Fruit fly (Drosophila melanogaster) whole organism, embryonic: ENCODE data around the gene CG7332.
A peak's percentile ranks its signal among the peaks of the same experiment; 100 is the strongest.

Experiments used
- Blimp-1 ChIP-seq: fragments of 200-800 bp; sonication (Bioruptor generic); optimal IDR thresholded peaks from 3 replicates; lab custom pipeline; 2018; ENCODE audit warnings: missing biosample characterization, missing genetic modification characterization, mild to moderate bottlenecking, moderate library complexity, missing genetic modification reagents
- C15 ChIP-seq: fragments of 200-800 bp; sonication (Bioruptor generic); IDR thresholded peaks from 3 replicates; pipeline ENCODE4 v1.3.6; 2022; ENCODE audit warnings: missing biosample characterization, missing genetic modification characterization
- CG11085 ChIP-seq: fragments of 200-800 bp; sonication (Bioruptor generic); IDR thresholded peaks from 2 replicates; pipeline ENCODE4 v1.3.6; 2022; ENCODE audit warnings: missing biosample characterization, missing genetic modification characterization
- CG12744 ChIP-seq: fragments of 200-800 bp; sonication (Bioruptor generic); optimal IDR thresholded peaks from 2 replicates; lab custom pipeline; 2016; ENCODE audit warnings: missing biosample characterization, missing genetic modification characterization
- CG14050 ChIP-seq: fragments of 200-800 bp; sonication (Bioruptor generic); IDR thresholded peaks from 3 replicates; pipeline ENCODE4 v1.3.6; 2022; ENCODE audit warnings: missing biosample characterization, missing genetic modification characterization
- CG1603 ChIP-seq: fragments of 200-800 bp; sonication (Bioruptor generic); optimal IDR thresholded peaks from 2 replicates; lab custom pipeline; 2019; ENCODE audit warnings: missing biosample characterization, mild to moderate bottlenecking, missing genetic modification characterization, moderate library complexity
- CG17385 ChIP-seq: fragments of 200-800 bp; sonication (Bioruptor generic); optimal IDR thresholded peaks from 3 replicates; lab custom pipeline; 2018; ENCODE audit warnings: missing biosample characterization, mild to moderate bottlenecking, missing genetic modification characterization
- CG2199 ChIP-seq: fragments of 200-800 bp; sonication (Bioruptor generic); IDR thresholded peaks from 3 replicates; pipeline ENCODE4 v1.3.6; 2022; ENCODE audit warnings: missing biosample characterization, missing genetic modification characterization
- CG3838 ChIP-seq: fragments of 200-800 bp; sonication (Bioruptor generic); optimal IDR thresholded peaks from 3 replicates; lab custom pipeline; 2016; ENCODE audit warnings: missing biosample characterization, missing genetic modification characterization
- CG4617 ChIP-seq: fragments of 200-800 bp; sonication (Bioruptor generic); optimal IDR thresholded peaks from 3 replicates; lab custom pipeline; 2016; ENCODE audit warnings: missing biosample characterization, missing genetic modification characterization, borderline replicate concordance
- CG4854 ChIP-seq: fragments of 200-800 bp; sonication (Bioruptor generic); optimal IDR thresholded peaks from 2 replicates; lab custom pipeline; 2016; ENCODE audit warnings: missing biosample characterization, missing genetic modification characterization, inconsistent platforms
- CG6272 ChIP-seq: fragments of 200-800 bp; sonication (Bioruptor generic); IDR thresholded peaks from 2 replicates; pipeline ENCODE4 v1.3.6; 2022; ENCODE audit warnings: missing biosample characterization, missing genetic modification characterization
- CG7786 ChIP-seq: fragments of 200-800 bp; sonication (Bioruptor generic); optimal IDR thresholded peaks from 2 replicates; lab custom pipeline; 2016; ENCODE audit warnings: missing biosample characterization, missing genetic modification characterization
- CG9437 ChIP-seq: fragments of 200-800 bp; sonication (Bioruptor generic); optimal IDR thresholded peaks from 2 replicates; lab custom pipeline; 2018; ENCODE audit warnings: missing biosample characterization, mild to moderate bottlenecking, missing genetic modification characterization
- Doc2 ChIP-seq: fragments of 200-800 bp; sonication (Bioruptor generic); IDR thresholded peaks from 2 replicates; pipeline ENCODE4 v1.3.6; 2022; ENCODE audit warnings: missing biosample characterization, missing genetic modification characterization
- Doc3 ChIP-seq: fragments of 200-800 bp; sonication (Bioruptor generic); IDR thresholded peaks from 3 replicates; pipeline ENCODE4 v1.3.6; 2022; ENCODE audit warnings: missing biosample characterization, missing genetic modification characterization; ENCODE audit not compliant: partially characterized antibody
- Drgx ChIP-seq: fragments of 200-800 bp; sonication (Bioruptor generic); IDR thresholded peaks from 2 replicates; pipeline ENCODE4 v1.3.6; 2022; ENCODE audit warnings: missing biosample characterization, missing genetic modification characterization
- HmgZ ChIP-seq: fragments of 200-800 bp; sonication (Bioruptor generic); optimal IDR thresholded peaks from 2 replicates; lab custom pipeline; 2018; ENCODE audit warnings: missing biosample characterization, mild to moderate bottlenecking, missing genetic modification characterization
- Hmr ChIP-seq: fragments of 200-800 bp; sonication (Bioruptor generic); optimal IDR thresholded peaks from 3 replicates; lab custom pipeline; 2017; ENCODE audit warnings: mild to moderate bottlenecking, missing biosample characterization, missing genetic modification reagents, missing genetic modification characterization
- Hr78 ChIP-seq, 2 experiments: fragments of 200-800 bp in 1 of 2; fragments of >200 bp in 1 of 2; sonication (Bioruptor generic) in 1 of 2; optimal IDR thresholded peaks; 2 replicates each; lab custom pipeline; 2017 to 2019; ENCODE audit warnings: missing biosample characterization in 2 of 2, missing genetic modification characterization in 2 of 2, mild to moderate bottlenecking in 1 of 2, moderate library complexity in 1 of 2
- Jarid2 ChIP-seq: fragments of 200-800 bp; sonication (Bioruptor generic); optimal IDR thresholded peaks from 3 replicates; lab custom pipeline; 2017; ENCODE audit warnings: mild to moderate bottlenecking, missing biosample characterization, missing genetic modification reagents, missing genetic modification characterization
- Med ChIP-seq: fragments of 200-800 bp; sonication (Bioruptor generic); peaks from one replicate; lab custom pipeline; 2016; ENCODE audit warnings: missing biosample characterization, missing genetic modification characterization, mild to moderate bottlenecking, inconsistent platforms, moderate library complexity
- Mrtf ChIP-seq: fragments of 200-800 bp; sonication (Bioruptor generic); IDR thresholded peaks from 3 replicates; pipeline ENCODE4 v1.3.6; 2022; ENCODE audit warnings: missing biosample characterization, missing genetic modification characterization
- Myb ChIP-seq: fragments of 200-800 bp; sonication (Bioruptor generic); optimal IDR thresholded peaks from 2 replicates; lab custom pipeline; 2016; ENCODE audit warnings: missing biosample characterization, missing genetic modification characterization
- Pdp1 ChIP-seq, 2 experiments: fragments of 200-800 bp; sonication (Bioruptor generic); optimal IDR thresholded peaks; 3 replicates each; lab custom pipeline; 2016; ENCODE audit warnings: missing biosample characterization in 2 of 2, missing genetic modification characterization in 2 of 2, mild to moderate bottlenecking in 1 of 2, moderate library complexity in 1 of 2
- Sry-δ ChIP-seq: fragments of 200-800 bp; sonication (Bioruptor generic); optimal IDR thresholded peaks from 2 replicates; lab custom pipeline; 2016; ENCODE audit warnings: missing biosample characterization, missing genetic modification characterization
- bsh ChIP-seq, 2 experiments: fragments of 200-800 bp; sonication (Bioruptor generic); optimal IDR thresholded peaks; 2 replicates each; lab custom pipeline; 2017 to 2018; ENCODE audit warnings: mild to moderate bottlenecking in 2 of 2, missing biosample characterization in 2 of 2, missing genetic modification characterization in 2 of 2, moderate library complexity in 1 of 2
- cato ChIP-seq: fragments of 200-800 bp; sonication (Bioruptor generic); optimal IDR thresholded peaks from 2 replicates; lab custom pipeline; 2016; ENCODE audit warnings: missing biosample characterization, missing genetic modification characterization, borderline replicate concordance
- chif ChIP-seq, 2 experiments: fragments of 200-800 bp; sonication (Bioruptor generic); optimal IDR thresholded peaks; 3 replicates each; lab custom pipeline; 2016; ENCODE audit warnings: missing biosample characterization in 2 of 2, missing genetic modification characterization in 2 of 2
- crol ChIP-seq: fragments of 200-800 bp; sonication (Bioruptor generic); IDR thresholded peaks from 2 replicates; pipeline ENCODE4 v1.3.6; 2022; ENCODE audit warnings: missing biosample characterization, missing genetic modification characterization
- dmrt11E ChIP-seq: fragments of 200-800 bp; sonication (Bioruptor generic); optimal IDR thresholded peaks from 3 replicates; lab custom pipeline; 2018; ENCODE audit warnings: missing biosample characterization, mild to moderate bottlenecking, missing genetic modification characterization, moderate library complexity
- esg ChIP-seq: fragments of 200-800 bp; sonication (Bioruptor generic); conservative IDR thresholded peaks from 2 replicates; pipeline ENCODE4 v1.3.6; 2022; ENCODE audit warnings: missing biosample characterization, missing genetic modification characterization
- jing ChIP-seq: fragments of 200-800 bp; sonication (Bioruptor generic); optimal IDR thresholded peaks from 2 replicates; lab custom pipeline; 2018; ENCODE audit warnings: missing biosample characterization, mild to moderate bottlenecking, missing genetic modification characterization
- klu ChIP-seq: fragments of 200-800 bp; sonication (Bioruptor generic); IDR thresholded peaks from 2 replicates; pipeline ENCODE4 v1.3.6; 2022; ENCODE audit warnings: missing biosample characterization, missing genetic modification characterization
- nerfin-1 ChIP-seq: fragments of 200-800 bp; sonication (Bioruptor generic); optimal IDR thresholded peaks from 3 replicates; lab custom pipeline; 2019; ENCODE audit warnings: missing biosample characterization, mild to moderate bottlenecking, missing genetic modification characterization, moderate library complexity
- nom ChIP-seq: fragments of 200-800 bp; sonication (Bioruptor generic); optimal IDR thresholded peaks from 2 replicates; lab custom pipeline; 2017; ENCODE audit warnings: missing biosample characterization, missing genetic modification characterization, mild to moderate bottlenecking, moderate library complexity, missing genetic modification reagents
- pros ChIP-seq: fragments of 200-800 bp; sonication (Bioruptor generic); optimal IDR thresholded peaks from 3 replicates; lab custom pipeline; 2019; ENCODE audit warnings: missing biosample characterization, mild to moderate bottlenecking, missing genetic modification characterization, moderate library complexity
- row ChIP-seq: fragments of 200-800 bp; sonication (Bioruptor generic); IDR thresholded peaks from 3 replicates; pipeline ENCODE4 v1.3.6; 2022; ENCODE audit warnings: missing biosample characterization, missing genetic modification characterization
- run ChIP-seq: fragments of 200-800 bp; sonication (Bioruptor generic); optimal IDR thresholded peaks from 3 replicates; lab custom pipeline; 2018; ENCODE audit warnings: missing biosample characterization, mild to moderate bottlenecking, missing genetic modification characterization
- sens ChIP-seq: fragments of 200-800 bp; sonication (Bioruptor generic); peaks from one replicate; lab custom pipeline; 2016; ENCODE audit warnings: missing biosample characterization, missing genetic modification characterization
- seq ChIP-seq: fragments of 200-800 bp; sonication (Bioruptor generic); IDR thresholded peaks from 2 replicates; pipeline ENCODE4 v1.3.6; 2022; ENCODE audit warnings: missing biosample characterization, missing genetic modification characterization
- sqz ChIP-seq: fragments of 200-800 bp; sonication (Bioruptor generic); optimal IDR thresholded peaks from 3 replicates; lab custom pipeline; 2018; ENCODE audit warnings: missing biosample characterization, mild to moderate bottlenecking, missing genetic modification characterization
- tio ChIP-seq: fragments of 200-800 bp; sonication (Bioruptor generic); optimal IDR thresholded peaks from 2 replicates; lab custom pipeline; 2017; ENCODE audit warnings: missing biosample characterization, missing genetic modification characterization, inconsistent platforms
- ttk ChIP-seq: fragments of 200-800 bp; sonication (Bioruptor generic); IDR thresholded peaks from 2 replicates; pipeline ENCODE4 v2.1.2; 2022; ENCODE audit warnings: missing biosample characterization, missing genetic modification characterization
- vnd ChIP-seq: fragments of 200-800 bp; sonication (Bioruptor generic); IDR thresholded peaks from 3 replicates; pipeline ENCODE4 v1.3.6; 2022; ENCODE audit warnings: missing biosample characterization, missing genetic modification characterization; ENCODE audit not compliant: partially characterized antibody
- zfh2 ChIP-seq: fragments of 200-800 bp; sonication (Bioruptor generic); optimal IDR thresholded peaks from 2 replicates; lab custom pipeline; 2016; ENCODE audit warnings: missing biosample characterization, missing genetic modification characterization

Gene CG7332

dm6 chrX:18835500-18835899 lies 48.8 kb upstream of the CG7332 start:
- TF ChIP-seq Drgx (GFP tag; lab: Robert Waterston, UW) (0 out of 2 replicates have a peak, but pooled peaks have one; percentile 26), crol (GFP tag; lab: Robert Waterston, UW) (0 out of 2 replicates have a peak, but pooled peaks have one; percentile 17), vnd (GFP tag; lab: Robert Waterston, UW) (no peak)

- TF ChIP-seq Hmr (GFP tag; lab: Kevin White, UChicago): no peak
- TF ChIP-seq sens: peak; percentile 60
- TF ChIP-seq Med: peak; percentile 56
- TF ChIP-seq Blimp-1 (GFP tag; lab: Kevin White, UChicago): peak; percentile 66
- peak; percentile 57 for TF ChIP-seq nom
- TF ChIP-seq bsh (GFP tag; optimal IDR thresholded peaks at IDR 0.05; lab: Kevin White, UChicago): peak in 1 of 2 experiments; percentile 16
- peak in 1 of 2 experiments; percentile 17 for TF ChIP-seq Pdp1 (GFP tag; optimal IDR thresholded peaks at IDR 0.05; lab: Kevin White, UChicago)
- TF ChIP-seq CG6272: no peak
- 0 out of 3 replicates have a peak, but pooled peaks have one; percentile 16 for TF ChIP-seq CG2199 (GFP tag; lab: Robert Waterston, UW)
- TF ChIP-seq CG17385 (GFP tag; lab: Kevin White, UChicago): peak; percentile 77
These were observed 48.0 kb upstream of the CG7332 start for dm6 chrX:18836315-18836714.

DNA sequence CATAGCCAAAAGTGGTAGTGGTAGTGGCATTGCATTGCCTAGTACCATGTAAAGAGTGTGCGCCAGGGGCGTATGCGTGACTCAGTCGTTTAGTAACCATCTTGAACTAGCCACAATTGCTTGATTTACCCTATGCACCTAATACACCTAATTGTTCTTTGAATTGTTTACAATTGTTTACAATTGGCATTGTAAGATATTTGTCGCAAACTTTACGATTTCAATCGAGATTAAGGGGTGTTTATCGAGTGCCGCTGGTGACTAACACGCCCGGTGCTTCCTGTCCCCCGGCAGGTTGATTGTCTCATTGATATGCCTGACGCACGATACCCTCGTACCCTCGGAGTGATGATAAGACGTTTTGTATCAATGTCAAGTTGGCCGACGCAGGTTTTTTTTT lies 47.3 kb upstream of the CG7332 start:
- peak; percentile 1 for TF ChIP-seq zfh2 (GFP tag; lab: Kevin White, UChicago)
- peak; percentile 14; the same call in 1 of the 2 replicates for TF ChIP-seq klu (GFP tag; lab: Robert Waterston, UW)
- peak; percentile 1 for TF ChIP-seq run (tag; lab: Kevin White, UChicago)
- TF ChIP-seq CG4617: no peak
- TF ChIP-seq CG1603 (tag; lab: Kevin White, UChicago): peak; percentile 52
- TF ChIP-seq HmgZ (tag; lab: Kevin White, UChicago): peak; percentile 43
- TF ChIP-seq C15 (GFP tag; lab: Robert Waterston, UW): no peak
- TF ChIP-seq CG12744: no peak
- TF ChIP-seq row: peak; percentile 86
- TF ChIP-seq CG7786 (GFP tag; lab: Kevin White, UChicago): no peak
- TF ChIP-seq esg: peak; percentile 59
- TF ChIP-seq jing (GFP tag; lab: Kevin White, UChicago): peak; percentile 1
- TF ChIP-seq CG3838 (GFP tag; lab: Kevin White, UChicago): no peak
- TF ChIP-seq ttk (GFP tag; lab: Robert Waterston, UW): 0 out of 2 replicates have a peak, but pooled peaks have one; percentile 22
- no peak for TF ChIP-seq sqz (GFP tag; lab: Kevin White, UChicago)
- peak; percentile 18 for TF ChIP-seq nerfin-1
- TF ChIP-seq Myb (GFP tag; lab: Kevin White, UChicago): peak; percentile 15
- TF ChIP-seq Mrtf: 0 out of 3 replicates have a peak, but pooled peaks have one; percentile 11
- TF ChIP-seq Drgx (GFP tag; lab: Robert Waterston, UW): peak; percentile 60
- TF ChIP-seq CG4854 (GFP tag; lab: Kevin White, UChicago): no peak
- TF ChIP-seq seq (GFP tag; lab: Robert Waterston, UW): 0 out of 2 replicates have a peak, but pooled peaks have one; percentile 13
- TF ChIP-seq chif (GFP tag; optimal IDR thresholded peaks at IDR 0.05; lab: Kevin White, UChicago): peak; percentile 21 to 31
- peak; percentile 49 for TF ChIP-seq CG9437
- peak; percentile 17 for TF ChIP-seq tio (GFP tag; lab: Kevin White, UChicago)
- no peak for TF ChIP-seq CG11085 (GFP tag; lab: Robert Waterston, UW)
- TF ChIP-seq dmrt11E (tag; lab: Kevin White, UChicago): peak; percentile 42
- peak; percentile 0 for TF ChIP-seq pros (GFP tag; lab: Kevin White, UChicago)
- TF ChIP-seq Hr78 (GFP tag; optimal IDR thresholded peaks at IDR 0.05; lab: Kevin White, UChicago): peak in 1 of 2 experiments; percentile 31
- TF ChIP-seq Sry-δ (GFP tag; lab: Kevin White, UChicago): no peak
- TF ChIP-seq CG14050 (GFP tag; lab: Robert Waterston, UW): peak; percentile 62; the same call in 2 of the 3 replicates
- TF ChIP-seq sens: peak; percentile 83
- TF ChIP-seq Doc3 (GFP tag; lab: Robert Waterston, UW): no peak
- TF ChIP-seq Jarid2 (GFP tag; lab: Kevin White, UChicago): no peak
- no peak for TF ChIP-seq cato (GFP tag; lab: Kevin White, UChicago)
- TF ChIP-seq Doc2 (GFP tag; lab: Robert Waterston, UW): no peak
